Worm (Caenorhabditis elegans) whole organism, L4 larva: ENCODE results near the gene fbxa-61.
A peak's percentile ranks its signal among the peaks of the same experiment; 100 is the strongest.

Source experiments
- F26F4.8 ChIP-seq: fragments of 200-800 bp; sonication (Bioruptor generic); conservative IDR thresholded peaks from 2 replicates; pipeline ENCODE4 v1.3.6; 2022; ENCODE audit warnings: missing genetic modification characterization, missing compliant biosample characterization
- R02D3.7 ChIP-seq: fragments of 150-350 bp; sonication (generic microtip); optimal IDR thresholded peaks from 3 replicates; lab custom pipeline; 2014; ENCODE audit warnings: missing biosample characterization, missing genetic modification characterization
- T20F7.1 ChIP-seq: fragments of 200-800 bp; sonication (Bioruptor generic); optimal IDR thresholded peaks from 2 replicates; lab custom pipeline; 2018; ENCODE audit warnings: mild to moderate bottlenecking, missing genetic modification characterization, missing compliant biosample characterization
- aly-2 ChIP-seq: sonication (generic microtip); optimal IDR thresholded peaks from 2 replicates; lab custom pipeline; 2018; ENCODE audit warnings: missing biosample characterization, missing genetic modification characterization
- ama-1 ChIP-seq: fragments of 150-350 bp; optimal IDR thresholded peaks from 2 replicates; lab custom pipeline; 2014; ENCODE audit warnings: inconsistent platforms, mixed read lengths
- arid-1 ChIP-seq: fragments of 200-800 bp; sonication (Bioruptor generic); conservative IDR thresholded peaks from 2 replicates; pipeline ENCODE4 v1.3.6; 2022; ENCODE audit warnings: missing genetic modification reagents, missing genetic modification characterization, missing compliant biosample characterization
- attf-4 ChIP-seq: sonication (generic microtip); optimal IDR thresholded peaks from 3 replicates; lab custom pipeline; 2017; ENCODE audit warnings: missing biosample characterization, missing genetic modification characterization
- ceh-32 ChIP-seq: sonication (generic microtip); optimal IDR thresholded peaks from 2 replicates; lab custom pipeline; 2016; ENCODE audit warnings: mild to moderate bottlenecking, missing genetic modification characterization, missing compliant biosample characterization; ENCODE audit not compliant: poor library complexity
- ceh-82 ChIP-seq: sonication (generic microtip); optimal IDR thresholded peaks from 2 replicates; lab custom pipeline; 2017; ENCODE audit warnings: missing biosample characterization, missing genetic modification characterization
- cey-2 ChIP-seq: sonication (generic microtip); optimal IDR thresholded peaks from 3 replicates; lab custom pipeline; 2017; ENCODE audit warnings: missing genetic modification characterization, mild to moderate bottlenecking, missing compliant biosample characterization, antibody characterized with exemption, borderline replicate concordance; ENCODE audit not compliant: insufficient read depth
- ctbp-1 ChIP-seq: fragments of 200-800 bp; sonication (Bioruptor generic); IDR thresholded peaks from 2 replicates; pipeline ENCODE4 v1.3.6; 2022; ENCODE audit warnings: missing genetic modification reagents, missing genetic modification characterization, missing compliant biosample characterization
- daf-12 ChIP-seq: fragments of 150-350 bp; optimal IDR thresholded peaks from 2 replicates; lab custom pipeline; 2014; ENCODE audit warnings: missing biosample characterization, missing genetic modification reagents, missing genetic modification characterization
- daf-16 ChIP-seq, 3 experiments: sonication (generic microtip); optimal IDR thresholded peaks; 2 replicates each; lab custom pipeline; 2016 to 2017; ENCODE audit warnings: missing genetic modification characterization in 3 of 3, missing genetic modification reagents in 3 of 3, mild to moderate bottlenecking in 2 of 3, missing compliant biosample characterization in 2 of 3, missing biosample characterization in 1 of 3, moderate library complexity in 1 of 3
- daf-8 ChIP-seq: fragments of 200-800 bp; sonication (Bioruptor generic); IDR thresholded peaks from 2 replicates; pipeline ENCODE4 v1.3.6; 2022; ENCODE audit warnings: missing genetic modification characterization, missing compliant biosample characterization
- dmd-9 ChIP-seq: fragments of 200-800 bp; sonication (Bioruptor generic); IDR thresholded peaks from 2 replicates; pipeline ENCODE4 v1.3.6; 2022; ENCODE audit warnings: missing genetic modification reagents, missing genetic modification characterization, missing compliant biosample characterization
- dpl-1 ChIP-seq: fragments of 150-350 bp; optimal IDR thresholded peaks from 2 replicates; lab custom pipeline; 2014; ENCODE audit warnings: missing biosample characterization, missing genetic modification reagents, missing genetic modification characterization
- duxl-1 ChIP-seq: sonication (generic microtip); optimal IDR thresholded peaks from 2 replicates; lab custom pipeline; 2016; ENCODE audit warnings: mild to moderate bottlenecking, missing genetic modification characterization, moderate library complexity, missing compliant biosample characterization; ENCODE audit not compliant: poor library complexity
- dve-1 ChIP-seq: sonication (generic microtip); optimal IDR thresholded peaks from 2 replicates; lab custom pipeline; 2017; ENCODE audit warnings: antibody characterized with exemption, mild to moderate bottlenecking, missing genetic modification characterization, missing compliant biosample characterization; ENCODE audit not compliant: insufficient read depth
- hif-1 ChIP-seq, 2 experiments: sonication (generic microtip); optimal IDR thresholded peaks; 2 replicates each; lab custom pipeline; 2016 to 2017; ENCODE audit warnings: missing compliant biosample characterization in 2 of 2, missing genetic modification characterization in 2 of 2, missing genetic modification reagents in 2 of 2, missing genotype in 2 of 2, mild to moderate bottlenecking in 1 of 2
- jun-1 ChIP-seq: fragments of 150-350 bp; optimal IDR thresholded peaks from 2 replicates; lab custom pipeline; 2014; ENCODE audit warnings: missing biosample characterization, missing genetic modification reagents, missing genetic modification characterization
- lin-1 ChIP-seq: fragments of 200-800 bp; sonication (Bioruptor generic); IDR thresholded peaks from 2 replicates; pipeline ENCODE4 v1.3.6; 2022; ENCODE audit warnings: missing genetic modification reagents, missing genetic modification characterization, missing compliant biosample characterization
- lin-29 ChIP-seq: fragments of 200-800 bp; sonication (Bioruptor generic); IDR thresholded peaks from 2 replicates; pipeline ENCODE4 v1.3.6; 2022; ENCODE audit warnings: missing genetic modification reagents, missing genetic modification characterization, missing compliant biosample characterization
- lin-38 ChIP-seq: fragments of 200-800 bp; sonication (Bioruptor generic); IDR thresholded peaks from 2 replicates; pipeline ENCODE4 v1.3.6; 2022; ENCODE audit warnings: missing genetic modification reagents, missing genetic modification characterization, missing compliant biosample characterization
- lsy-2 ChIP-seq, 2 experiments: fragments of 150-350 bp in 1 of 2; sonication (generic microtip) in 1 of 2; optimal IDR thresholded peaks; 2 replicates each; lab custom pipeline; 2014 to 2017; ENCODE audit warnings: missing biosample characterization in 2 of 2, missing genetic modification characterization in 2 of 2
- mdl-1 ChIP-seq, 2 experiments: fragments of 150-350 bp in 1 of 2; sonication (generic microtip) in 1 of 2; optimal IDR thresholded peaks; 2 replicates each; lab custom pipeline; 2014 to 2017; ENCODE audit warnings: missing biosample characterization in 2 of 2, missing genetic modification characterization in 2 of 2
- mep-1 ChIP-seq: fragments of 150-350 bp; sonication (generic microtip); optimal IDR thresholded peaks from 3 replicates; lab custom pipeline; 2014; ENCODE audit warnings: missing biosample characterization, missing genetic modification characterization
- mxl-3 ChIP-seq: fragments of 200-800 bp; sonication (Bioruptor generic); optimal IDR thresholded peaks from 2 replicates; lab custom pipeline; 2018; ENCODE audit warnings: mild to moderate bottlenecking, missing genetic modification characterization, missing compliant biosample characterization
- nhr-10 ChIP-seq: fragments of 150-350 bp; optimal IDR thresholded peaks from 2 replicates; lab custom pipeline; 2014; ENCODE audit warnings: missing biosample characterization, missing genetic modification characterization
- nhr-102 ChIP-seq: sonication (generic microtip); optimal IDR thresholded peaks from 2 replicates; lab custom pipeline; 2016; ENCODE audit warnings: mild to moderate bottlenecking, missing genetic modification characterization, moderate library complexity, missing compliant biosample characterization
- nhr-11 ChIP-seq: fragments of 150-350 bp; optimal IDR thresholded peaks from 2 replicates; lab custom pipeline; 2014; ENCODE audit warnings: missing biosample characterization, missing genetic modification characterization
- nhr-41 ChIP-seq: fragments of 200-800 bp; sonication (Bioruptor generic); IDR thresholded peaks from 2 replicates; pipeline ENCODE4 v1.3.6; 2022; ENCODE audit warnings: missing genetic modification reagents, missing genetic modification characterization, missing compliant biosample characterization
- nhr-42 ChIP-seq: fragments of 200-800 bp; sonication (Bioruptor generic); IDR thresholded peaks from 2 replicates; pipeline ENCODE4 v1.3.6; 2022; ENCODE audit warnings: missing genetic modification characterization, missing compliant biosample characterization
- nhr-76 ChIP-seq: fragments of 150-350 bp; optimal IDR thresholded peaks from 2 replicates; lab custom pipeline; 2014; ENCODE audit warnings: missing biosample characterization, missing genetic modification characterization
- pqm-1 ChIP-seq: sonication (generic microtip); optimal IDR thresholded peaks from 2 replicates; lab custom pipeline; 2017; ENCODE audit warnings: missing biosample characterization, missing genetic modification characterization
- saeg-2 ChIP-seq: fragments of 200-800 bp; sonication (Bioruptor generic); IDR thresholded peaks from 2 replicates; pipeline ENCODE4 v1.3.6; 2022; ENCODE audit warnings: missing genetic modification reagents, missing genetic modification characterization, missing compliant biosample characterization
- spr-3 ChIP-seq: fragments of 200-800 bp; sonication (Bioruptor generic); optimal IDR thresholded peaks from 2 replicates; lab custom pipeline; 2018; ENCODE audit warnings: mild to moderate bottlenecking, missing genetic modification characterization, missing compliant biosample characterization
- tra-1 ChIP-seq: fragments of 200-800 bp; sonication (Bioruptor generic); IDR thresholded peaks from 2 replicates; pipeline ENCODE4 v1.3.6; 2022; ENCODE audit warnings: missing genetic modification reagents, missing genetic modification characterization, missing compliant biosample characterization
- vab-7 ChIP-seq: fragments of 200-800 bp; sonication (Bioruptor generic); IDR thresholded peaks from 2 replicates; pipeline ENCODE4 v1.3.6; 2022; ENCODE audit warnings: missing genetic modification reagents, missing genetic modification characterization, missing compliant biosample characterization
- zag-1 ChIP-seq: fragments of 150-350 bp; optimal IDR thresholded peaks from 2 replicates; lab custom pipeline; 2014; ENCODE audit warnings: missing biosample characterization, missing genetic modification characterization
- zfp-2 ChIP-seq: sonication (generic microtip); optimal IDR thresholded peaks from 2 replicates; lab custom pipeline; 2016; ENCODE audit warnings: mild to moderate bottlenecking, missing genetic modification characterization, missing compliant biosample characterization
- zip-2 ChIP-seq: fragments of 150-350 bp; optimal IDR thresholded peaks from 2 replicates; lab custom pipeline; 2014; ENCODE audit warnings: missing biosample characterization, missing genetic modification characterization
- ztf-11 ChIP-seq: fragments of 150-350 bp; optimal IDR thresholded peaks from 2 replicates; lab custom pipeline; 2014; ENCODE audit warnings: missing biosample characterization, missing genetic modification characterization
- ztf-7 ChIP-seq: fragments of 150-350 bp; optimal IDR thresholded peaks from 2 replicates; lab custom pipeline; 2014; ENCODE audit warnings: missing biosample characterization, missing genetic modification characterization

Gene fbxa-61

DNA sequence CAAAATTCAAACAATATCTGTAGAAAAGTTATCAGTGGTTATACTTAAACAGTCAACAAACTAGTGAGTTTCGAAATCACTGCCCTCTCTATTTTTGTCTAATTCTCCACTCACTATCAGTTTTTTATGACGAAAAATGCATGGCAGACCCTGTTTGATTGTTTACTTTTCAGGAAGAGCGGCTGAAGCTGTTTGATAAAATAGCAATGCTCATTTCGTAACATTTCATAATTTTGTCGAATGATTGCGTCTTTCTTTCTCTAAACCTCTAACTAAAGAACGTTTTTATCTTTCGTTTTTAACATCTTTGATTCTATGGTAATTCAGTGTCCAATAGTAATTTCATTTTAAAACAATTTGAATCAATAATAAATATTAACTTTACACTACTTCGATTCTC lies 40.3 kb downstream of the fbxa-61 start (continued):
- TF ChIP-seq tra-1 (GFP tag; lab: Robert Waterston, UW), result 0 out of 2 replicates have a peak, but pooled peaks have one; percentile 33
- TF ChIP-seq nhr-76 (tag; lab: Kevin White, UChicago), result no peak
- no peak for TF ChIP-seq ztf-11 (tag; lab: Kevin White, UChicago)
- no peak for TF ChIP-seq ctbp-1 (GFP tag; lab: Robert Waterston, UW)
- no peak for TF ChIP-seq F26F4.8 (GFP tag; lab: Robert Waterston, UW)
- no peak for TF ChIP-seq spr-3
- peak in 1 of 2 experiments; percentile 45 for TF ChIP-seq hif-1 (tag; optimal IDR thresholded peaks at IDR 0.05; lab: Kevin White, UChicago)
- peak; percentile 15 for TF ChIP-seq cey-2 (tag; lab: Kevin White, UChicago)
- TF ChIP-seq attf-4, result no peak
- no peak; the same call in 1 of the 2 replicates for TF ChIP-seq arid-1 (GFP tag; lab: Robert Waterston, UW)
- peak; percentile 61; the same call in 1 of the 2 replicates for TF ChIP-seq nhr-41 (GFP tag; lab: Robert Waterston, UW)
- TF ChIP-seq lin-29 (GFP tag; lab: Robert Waterston, UW), result no peak
- TF ChIP-seq ceh-82 (tag; lab: Kevin White, UChicago), result no peak
- no peak for TF ChIP-seq daf-12 (tag; lab: Kevin White, UChicago)
- TF ChIP-seq zfp-2 (tag; lab: Kevin White, UChicago), result no peak
- peak; percentile 76 for TF ChIP-seq nhr-102
- peak; percentile 93 for TF ChIP-seq lin-1 (GFP tag; lab: Robert Waterston, UW)
- TF ChIP-seq lin-38 (GFP tag; lab: Robert Waterston, UW), result no peak
- TF ChIP-seq dpl-1 (GFP tag; lab: Kevin White, UChicago), result no peak
- peak in 1 of 2 experiments; percentile 88 for TF ChIP-seq mdl-1 (tag; optimal IDR thresholded peaks at IDR 0.05; lab: Kevin White, UChicago)
- TF ChIP-seq daf-8 (GFP tag; lab: Robert Waterston, UW), result no peak
- TF ChIP-seq nhr-11, result no peak
- peak in 1 of 2 experiments; percentile 49 for TF ChIP-seq lsy-2 (tag; optimal IDR thresholded peaks at IDR 0.05; lab: Kevin White, UChicago)
- TF ChIP-seq pqm-1 (tag; lab: Kevin White, UChicago), result peak; percentile 99
- no peak for TF ChIP-seq ama-1
- no peak for TF ChIP-seq dmd-9 (GFP tag; lab: Robert Waterston, UW)
- peak; percentile 35 for TF ChIP-seq nhr-10 (tag; lab: Kevin White, UChicago)
- no peak for TF ChIP-seq nhr-42
- TF ChIP-seq saeg-2 (GFP tag; lab: Robert Waterston, UW), result peak; percentile 58; the same call in 1 of the 2 replicates
- no peak for TF ChIP-seq vab-7
- TF ChIP-seq mxl-3 (GFP tag; lab: Kevin White, UChicago), result peak; percentile 74

DNA sequence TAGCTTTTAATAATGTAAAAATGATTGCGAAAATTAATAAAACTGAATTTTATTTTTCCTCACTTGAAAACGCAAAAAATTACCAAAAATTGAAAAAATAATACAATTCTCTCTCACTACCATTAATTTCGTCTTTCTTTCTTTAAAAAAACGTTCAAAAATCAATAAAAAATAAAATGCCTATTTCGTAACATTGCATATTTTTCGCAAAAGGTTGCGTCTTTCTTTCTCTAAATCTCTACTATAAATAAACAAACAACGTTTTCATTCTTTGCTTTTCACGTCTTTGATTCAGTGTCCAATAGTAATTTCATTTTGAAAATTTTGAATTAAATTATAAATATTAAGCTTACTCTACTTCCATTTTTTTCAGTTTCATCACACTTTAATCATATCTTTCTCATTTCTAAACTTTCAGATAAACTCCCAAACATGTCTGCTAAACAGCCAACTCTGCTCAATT lies 45.8 kb downstream of the fbxa-61 start, which contains the start of gene fbxa-37:
Gene fbxa-37 (plus strand): TSS at position 413 of the 463 bp plus-strand sequence.
- TF ChIP-seq jun-1 (tag; lab: Kevin White, UChicago) (no peak), zag-1 (tag; lab: Kevin White, UChicago) (no peak), zip-2 (tag; lab: Kevin White, UChicago) (peak; percentile 98), F26F4.8 (GFP tag; lab: Robert Waterston, UW) (no peak), ceh-32 (no peak), vab-7 (no peak), T20F7.1 (GFP tag; lab: Kevin White, UChicago) (peak; percentile 6), mep-1 (peak; percentile 43), aly-2 (tag; lab: Kevin White, UChicago) (no peak), duxl-1 (no peak), ztf-7 (tag; lab: Kevin White, UChicago) (peak; percentile 88), dve-1 (tag; lab: Kevin White, UChicago) (peak; percentile 36), R02D3.7 (tag; lab: Kevin White, UChicago) (no peak), lin-1 (GFP tag; lab: Robert Waterston, UW) (no peak), nhr-102 (no peak), daf-8 (GFP tag; lab: Robert Waterston, UW) (no peak), saeg-2 (GFP tag; lab: Robert Waterston, UW) (no peak), daf-16 (GFP tag; optimal IDR thresholded peaks at IDR 0.05; lab: Kevin White, UChicago) (no peak), daf-16 (tag; optimal IDR thresholded peaks at IDR 0.05; lab: Kevin White, UChicago) (peak; percentile 36), lsy-2 (tag; optimal IDR thresholded peaks at IDR 0.05; lab: Kevin White, UChicago) (peak in 1 of 2 experiments; percentile 71)
